Worm (Caenorhabditis elegans) whole organism, L4/young adult: ENCODE measurements around the gene Y53G8AL.1.

Experiments used
- W03F9.2 ChIP-seq: fragments of 150-350 bp; optimal IDR thresholded peaks from 2 replicates; lab custom pipeline; 2014; ENCODE audit warnings: missing biosample characterization, missing genetic modification characterization
- dao-5 ChIP-seq: sonication (generic microtip); optimal IDR thresholded peaks from 2 replicates; lab custom pipeline; 2016; ENCODE audit warnings: missing genotype, missing genetic modification characterization, moderate library complexity, missing compliant biosample characterization
- him-1 ChIP-seq: sonication (generic microtip); optimal IDR thresholded peaks from 2 replicates; lab custom pipeline; 2016; ENCODE audit warnings: missing genotype, missing genetic modification reagents, missing genetic modification characterization, missing compliant biosample characterization

- TF ChIP-seq dao-5 (tag; lab: Kevin White, UChicago) (no peak), him-1 (tag; lab: Kevin White, UChicago) (no peak), W03F9.2 (tag; lab: Kevin White, UChicago) (no peak)
Measured at ce11 chrIII:3183377-3183776, 49.5 kb upstream of the Y53G8AL.1 start, which contains the start of gene lmtr-5.
